Worm (Caenorhabditis elegans) whole organism, young adult: ENCODE results near the gene usp-46.

Experiments
- B0019.2 ChIP-seq: fragments of 200-800 bp; sonication (Bioruptor generic); conservative IDR thresholded peaks from 2 replicates; pipeline ENCODE4 v1.3.6; 2022; ENCODE audit warnings: missing genetic modification reagents, missing genetic modification characterization, missing compliant biosample characterization
- B0035.1 ChIP-seq: sonication (generic microtip); optimal IDR thresholded peaks from 2 replicates; lab custom pipeline; 2016; ENCODE audit warnings: missing genetic modification characterization, mild to moderate bottlenecking, missing compliant biosample characterization, missing genotype, missing genetic modification reagents
- B0336.3 ChIP-seq: fragments of 200-800 bp; sonication (Bioruptor generic); IDR thresholded peaks from 2 replicates; pipeline ENCODE4 v1.3.6; 2022; ENCODE audit warnings: missing genetic modification characterization, missing compliant biosample characterization
- C06A6.2 ChIP-seq: fragments of 200-800 bp; sonication (Bioruptor generic); conservative IDR thresholded peaks from 2 replicates; pipeline ENCODE4 v1.3.6; 2022; ENCODE audit warnings: missing genetic modification characterization, missing compliant biosample characterization
- F22D6.2 ChIP-seq: sonication (generic microtip); optimal IDR thresholded peaks from 2 replicates; lab custom pipeline; 2016; ENCODE audit warnings: mild to moderate bottlenecking, missing genetic modification characterization, missing compliant biosample characterization
- F39B2.1 ChIP-seq: fragments of 200-800 bp; sonication (Bioruptor generic); IDR thresholded peaks from 2 replicates; pipeline ENCODE4 v1.3.6; 2022; ENCODE audit warnings: missing genetic modification reagents, missing genetic modification characterization, missing compliant biosample characterization
- F55B11.4 ChIP-seq: sonication (generic microtip); optimal IDR thresholded peaks from 2 replicates; lab custom pipeline; 2016; ENCODE audit warnings: missing compliant biosample characterization, missing genetic modification characterization, borderline replicate concordance; ENCODE audit not compliant: insufficient read depth
- F57A8.1 ChIP-seq: fragments of 200-800 bp; sonication (Bioruptor generic); optimal IDR thresholded peaks from 2 replicates; lab custom pipeline; 2018; ENCODE audit warnings: mild to moderate bottlenecking, missing genetic modification characterization, moderate library complexity, missing compliant biosample characterization
- K12H6.12 ChIP-seq: fragments of 200-800 bp; sonication (Bioruptor generic); optimal IDR thresholded peaks from 2 replicates; lab custom pipeline; 2018; ENCODE audit warnings: mild to moderate bottlenecking, missing genetic modification characterization, missing compliant biosample characterization
- Y56A3A.18 ChIP-seq: fragments of 200-800 bp; sonication (Bioruptor generic); IDR thresholded peaks from 2 replicates; pipeline ENCODE4 v1.3.6; 2022; ENCODE audit warnings: missing genetic modification reagents, missing genetic modification characterization, missing compliant biosample characterization
- akir-1 ChIP-seq: fragments of 200-800 bp; sonication (Bioruptor generic); optimal IDR thresholded peaks from 2 replicates; lab custom pipeline; 2018; ENCODE audit warnings: mild to moderate bottlenecking, missing genetic modification characterization, moderate library complexity, missing compliant biosample characterization
- aptf-2 ChIP-seq: fragments of 200-800 bp; sonication (Bioruptor generic); conservative IDR thresholded peaks from 2 replicates; pipeline ENCODE4 v1.3.6; 2022; ENCODE audit warnings: missing genetic modification reagents, missing genetic modification characterization, missing compliant biosample characterization
- bed-1 ChIP-seq: fragments of 200-800 bp; sonication (Bioruptor generic); IDR thresholded peaks from 2 replicates; pipeline ENCODE4 v1.3.6; 2022; ENCODE audit warnings: missing genetic modification reagents, missing genetic modification characterization, missing compliant biosample characterization
- ccch-3 ChIP-seq: fragments of 200-800 bp; sonication (Bioruptor generic); optimal IDR thresholded peaks from 2 replicates; lab custom pipeline; 2018; ENCODE audit warnings: mild to moderate bottlenecking, missing genetic modification characterization, missing compliant biosample characterization
- cebp-1 ChIP-seq, 2 experiments: fragments of 200-800 bp in 1 of 2; sonication (Bioruptor generic) in 1 of 2; sonication (generic microtip) in 1 of 2; IDR thresholded peaks in 1 of 2; optimal IDR thresholded peaks in 1 of 2; 2 replicates each; pipeline versions ENCODE4 v1.3.6 to Lab custom; 2017 to 2022; ENCODE audit warnings: missing compliant biosample characterization in 2 of 2, missing genetic modification characterization in 2 of 2, mild to moderate bottlenecking in 1 of 2, missing genetic modification reagents in 1 of 2, moderate library complexity in 1 of 2
- ceh-79 ChIP-seq: sonication (generic microtip); optimal IDR thresholded peaks from 2 replicates; lab custom pipeline; 2017; ENCODE audit warnings: mild to moderate bottlenecking, missing genetic modification characterization, missing compliant biosample characterization
- dpff-1 ChIP-seq: sonication (generic microtip); optimal IDR thresholded peaks from 2 replicates; lab custom pipeline; 2017; ENCODE audit warnings: mild to moderate bottlenecking, missing genetic modification characterization, missing compliant biosample characterization
- egl-18 ChIP-seq: fragments of 200-800 bp; sonication (Bioruptor generic); IDR thresholded peaks from 2 replicates; pipeline ENCODE4 v1.3.6; 2022; ENCODE audit warnings: missing genetic modification reagents, missing genetic modification characterization, missing compliant biosample characterization
- egl-44 ChIP-seq: fragments of 200-800 bp; sonication (Bioruptor generic); IDR thresholded peaks from 2 replicates; pipeline ENCODE4 v1.3.6; 2022; ENCODE audit warnings: missing genetic modification reagents, missing genetic modification characterization, missing compliant biosample characterization
- fkh-3 ChIP-seq: sonication (generic microtip); optimal IDR thresholded peaks from 2 replicates; lab custom pipeline; 2016; ENCODE audit warnings: mild to moderate bottlenecking, missing genetic modification characterization, missing compliant biosample characterization
- gei-17 ChIP-seq: fragments of 200-800 bp; sonication (Bioruptor generic); optimal IDR thresholded peaks from 2 replicates; lab custom pipeline; 2018; ENCODE audit warnings: mild to moderate bottlenecking, missing genetic modification characterization, missing compliant biosample characterization
- hmg-1.2 ChIP-seq: fragments of 200-800 bp; sonication (Bioruptor generic); IDR thresholded peaks from 2 replicates; pipeline ENCODE4 v1.3.6; 2022; ENCODE audit warnings: missing genetic modification reagents, missing genetic modification characterization, missing compliant biosample characterization
- hmg-20 ChIP-seq: fragments of 200-800 bp; sonication (Bioruptor generic); IDR thresholded peaks from 2 replicates; pipeline ENCODE4 v1.3.6; 2022; ENCODE audit warnings: missing genetic modification reagents, missing genetic modification characterization, missing compliant biosample characterization
- let-526 ChIP-seq: fragments of 200-800 bp; sonication (Bioruptor generic); IDR thresholded peaks from 2 replicates; pipeline ENCODE4 v1.3.6; 2022; ENCODE audit warnings: missing genetic modification reagents, missing genetic modification characterization, missing compliant biosample characterization
- lin-26 ChIP-seq: fragments of 200-800 bp; sonication (Bioruptor generic); IDR thresholded peaks from 2 replicates; pipeline ENCODE4 v1.3.6; 2022; ENCODE audit warnings: missing genetic modification reagents, missing genetic modification characterization, missing compliant biosample characterization
- lin-35 ChIP-seq, 3 experiments: fragments of 150-350 bp in 2 of 3; sonication (generic microtip) in 1 of 3; optimal IDR thresholded peaks; 2 replicates each; lab custom pipeline; 2014 to 2018; ENCODE audit warnings: missing biosample characterization in 3 of 3, missing genetic modification characterization in 3 of 3, missing genetic modification reagents in 3 of 3
- lin-40 ChIP-seq: sonication (generic microtip); optimal IDR thresholded peaks from 2 replicates; lab custom pipeline; 2016; ENCODE audit warnings: missing genetic modification characterization, mild to moderate bottlenecking, missing compliant biosample characterization, missing genotype, missing genetic modification reagents
- lin-54 ChIP-seq: fragments of 200-800 bp; sonication (Bioruptor generic); optimal IDR thresholded peaks from 2 replicates; lab custom pipeline; 2018; ENCODE audit warnings: mild to moderate bottlenecking, missing genetic modification characterization, missing compliant biosample characterization
- madf-10 ChIP-seq: sonication (generic microtip); optimal IDR thresholded peaks from 2 replicates; lab custom pipeline; 2016; ENCODE audit warnings: mild to moderate bottlenecking, missing genetic modification characterization, missing compliant biosample characterization
- madf-3 ChIP-seq: fragments of 200-800 bp; sonication (Bioruptor generic); IDR thresholded peaks from 2 replicates; pipeline ENCODE4 v1.3.6; 2022; ENCODE audit warnings: missing genetic modification reagents, missing genetic modification characterization, missing compliant biosample characterization
- madf-6 ChIP-seq: fragments of 200-800 bp; sonication (Bioruptor generic); IDR thresholded peaks from 2 replicates; pipeline ENCODE4 v1.3.6; 2022; ENCODE audit warnings: missing genetic modification reagents, missing genetic modification characterization, missing compliant biosample characterization
- madf-8 ChIP-seq: fragments of 200-800 bp; sonication (Bioruptor generic); conservative IDR thresholded peaks from 2 replicates; pipeline ENCODE4 v1.3.6; 2022; ENCODE audit warnings: missing genetic modification reagents, missing genetic modification characterization, missing compliant biosample characterization
- nfyb-1 ChIP-seq: fragments of 200-800 bp; sonication (Bioruptor generic); IDR thresholded peaks from 2 replicates; pipeline ENCODE4 v1.3.6; 2022; ENCODE audit warnings: missing genetic modification reagents, missing genetic modification characterization, missing compliant biosample characterization
- nhr-120 ChIP-seq: fragments of 200-800 bp; sonication (Bioruptor generic); IDR thresholded peaks from 2 replicates; pipeline ENCODE4 v1.3.6; 2022; ENCODE audit warnings: missing genetic modification characterization, missing compliant biosample characterization
- nhr-179 ChIP-seq: sonication (generic microtip); optimal IDR thresholded peaks from 2 replicates; lab custom pipeline; 2016; ENCODE audit warnings: mild to moderate bottlenecking, missing genetic modification characterization, missing compliant biosample characterization
- pbrm-1 ChIP-seq: fragments of 200-800 bp; sonication (Bioruptor generic); IDR thresholded peaks from 2 replicates; pipeline ENCODE4 v1.3.6; 2022; ENCODE audit warnings: missing genetic modification reagents, missing genetic modification characterization, missing compliant biosample characterization
- repo-1 ChIP-seq: sonication (generic microtip); optimal IDR thresholded peaks from 2 replicates; lab custom pipeline; 2017; ENCODE audit warnings: mild to moderate bottlenecking, missing genetic modification characterization, missing compliant biosample characterization
- rpc-1 ChIP-seq, 2 experiments: fragments of 150-350 bp in 1 of 2; sonication (generic microtip) in 1 of 2; optimal IDR thresholded peaks; 2 replicates each; lab custom pipeline; 2014 to 2018; ENCODE audit warnings: missing biosample characterization in 1 of 2, missing genetic modification characterization in 1 of 2, missing genetic modification reagents in 1 of 2, missing genotype in 1 of 2
- sea-2 ChIP-seq: fragments of 200-800 bp; sonication (Bioruptor generic); IDR thresholded peaks from 2 replicates; pipeline ENCODE4 v1.3.6; 2022; ENCODE audit warnings: missing genetic modification characterization, missing compliant biosample characterization
- snpc-1.1 ChIP-seq: sonication (generic microtip); optimal IDR thresholded peaks from 2 replicates; lab custom pipeline; 2017; ENCODE audit warnings: missing genetic modification characterization, mild to moderate bottlenecking, missing compliant biosample characterization, antibody characterized with exemption, moderate library complexity, missing genotype, missing genetic modification reagents; ENCODE audit not compliant: insufficient read depth
- snpc-1.3 ChIP-seq: sonication (generic microtip); optimal IDR thresholded peaks from 2 replicates; lab custom pipeline; 2017; ENCODE audit warnings: missing genetic modification characterization, mild to moderate bottlenecking, missing compliant biosample characterization, antibody characterized with exemption, moderate library complexity, missing genotype, missing genetic modification reagents; ENCODE audit not compliant: insufficient read depth
- snpc-3.4 ChIP-seq: sonication (generic microtip); optimal IDR thresholded peaks from 2 replicates; lab custom pipeline; 2017; ENCODE audit warnings: missing genetic modification characterization, mild to moderate bottlenecking, missing compliant biosample characterization, antibody characterized with exemption, moderate library complexity, missing genotype, missing genetic modification reagents
- sptf-2 ChIP-seq: fragments of 200-800 bp; sonication (Bioruptor generic); optimal IDR thresholded peaks from 2 replicates; lab custom pipeline; 2018; ENCODE audit warnings: mild to moderate bottlenecking, missing genetic modification characterization, missing compliant biosample characterization
- tbx-9 ChIP-seq: sonication (generic microtip); optimal IDR thresholded peaks from 2 replicates; lab custom pipeline; 2016; ENCODE audit warnings: borderline replicate concordance, missing genetic modification characterization, inconsistent platforms, missing compliant biosample characterization
- xnd-1 ChIP-seq: sonication (generic microtip); optimal IDR thresholded peaks from 2 replicates; lab custom pipeline; 2016; ENCODE audit warnings: missing genotype, missing genetic modification reagents, missing genetic modification characterization, missing compliant biosample characterization
- ztf-18 ChIP-seq: sonication (generic microtip); optimal IDR thresholded peaks from 2 replicates; lab custom pipeline; 2016; ENCODE audit warnings: missing genotype, mild to moderate bottlenecking, missing genetic modification characterization, missing compliant biosample characterization

The usp-46 gene

DNA sequence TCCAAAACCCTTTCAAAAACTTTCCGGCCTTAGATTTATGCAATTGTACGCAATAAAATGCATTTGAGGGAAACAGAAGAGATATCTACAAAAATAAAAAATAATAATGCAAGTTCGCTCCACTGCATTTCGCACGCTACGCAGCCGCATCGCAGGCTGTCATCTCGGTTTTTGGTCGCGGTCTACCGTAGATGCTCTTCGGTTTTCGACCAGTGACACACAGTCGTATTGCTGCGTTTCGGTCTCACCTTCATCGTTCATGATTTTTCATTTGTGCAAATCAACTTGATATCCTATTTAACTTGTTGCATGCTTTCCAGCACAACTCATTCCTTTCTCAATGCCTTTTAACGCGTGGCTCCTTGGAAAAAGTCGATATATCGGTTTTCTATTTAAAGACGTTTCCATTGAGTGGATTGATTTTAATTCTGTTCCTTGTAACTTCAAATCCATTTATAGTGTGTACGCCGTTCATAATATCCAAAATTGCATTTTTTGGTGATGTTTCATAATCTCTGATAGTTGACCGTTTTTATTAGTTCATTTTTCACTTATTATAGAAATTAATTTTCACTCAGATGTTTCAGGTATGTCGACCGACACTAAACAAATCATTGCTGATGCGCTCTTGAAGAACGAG, 4.4 kb downstream of the usp-46 start, which contains the start of gene vha-1 (continued):
- no peak for TF ChIP-seq nhr-179 (tag; lab: Kevin White, UChicago)
- 0 out of 2 replicates have a peak, but pooled peaks have one; percentile 54 for TF ChIP-seq B0336.3
- TF ChIP-seq madf-3: peak; percentile 100
- TF ChIP-seq F39B2.1 (GFP tag; lab: Robert Waterston, UW): no peak
- TF ChIP-seq nhr-120: no peak
- no peak for TF ChIP-seq gei-17 (GFP tag; lab: Kevin White, UChicago)
- no peak for TF ChIP-seq snpc-1.1 (tag; lab: Kevin White, UChicago)
- no peak for TF ChIP-seq akir-1
- no peak for TF ChIP-seq egl-44 (GFP tag; lab: Robert Waterston, UW)
- peak; percentile 75 for TF ChIP-seq lin-26 (GFP tag; lab: Robert Waterston, UW)
- peak; percentile 70 for TF ChIP-seq lin-54 (GFP tag; lab: Kevin White, UChicago)
- peak; percentile 63 for TF ChIP-seq pbrm-1 (GFP tag; lab: Robert Waterston, UW)
- TF ChIP-seq B0035.1 (tag; lab: Kevin White, UChicago): no peak
- TF ChIP-seq sea-2 (GFP tag; lab: Robert Waterston, UW): no peak
- TF ChIP-seq let-526: no peak
- no peak for TF ChIP-seq aptf-2 (GFP tag; lab: Robert Waterston, UW)
- TF ChIP-seq ceh-79: no peak
- TF ChIP-seq ztf-18 (tag; lab: Kevin White, UChicago): peak; percentile 51
- no peak for TF ChIP-seq fkh-3
- no peak for TF ChIP-seq F57A8.1 (GFP tag; lab: Kevin White, UChicago)
- no peak for TF ChIP-seq bed-1 (GFP tag; lab: Robert Waterston, UW)
- no peak for TF ChIP-seq F22D6.2
- no peak for TF ChIP-seq xnd-1 (tag; lab: Kevin White, UChicago)
- TF ChIP-seq lin-40 (tag; lab: Kevin White, UChicago): peak; percentile 76
- peak; percentile 38; the same call in 1 of the 2 replicates for TF ChIP-seq madf-6 (GFP tag; lab: Robert Waterston, UW)
- TF ChIP-seq B0019.2: no peak
- no peak for TF ChIP-seq ccch-3 (GFP tag; lab: Kevin White, UChicago)
- no peak for TF ChIP-seq sptf-2 (GFP tag; lab: Kevin White, UChicago)
- TF ChIP-seq cebp-1 (GFP tag; IDR thresholded peaks at IDR 0.05; lab: Robert Waterston, UW): 0 out of 2 replicates have a peak, but pooled peaks have one; percentile 38
- peak; percentile 74 for TF ChIP-seq cebp-1 (tag; optimal IDR thresholded peaks at IDR 0.05; lab: Kevin White, UChicago)
- no peak for TF ChIP-seq egl-18 (GFP tag; lab: Robert Waterston, UW)
- peak; percentile 64 for TF ChIP-seq K12H6.12 (tag; lab: Kevin White, UChicago)
- TF ChIP-seq madf-8 (GFP tag; lab: Robert Waterston, UW): no peak
- TF ChIP-seq hmg-20 (GFP tag; lab: Robert Waterston, UW): no peak
- no peak for TF ChIP-seq dpff-1 (tag; lab: Kevin White, UChicago)
- peak; percentile 52 for TF ChIP-seq madf-10 (tag; lab: Kevin White, UChicago)
- no peak for TF ChIP-seq repo-1 (tag; lab: Kevin White, UChicago)
- peak in 1 of 3 experiments; percentile 55 for TF ChIP-seq lin-35 (GFP tag; optimal IDR thresholded peaks at IDR 0.05; lab: Kevin White, UChicago)
- TF ChIP-seq snpc-1.3 (tag; lab: Kevin White, UChicago): peak; percentile 0
- TF ChIP-seq F55B11.4 (tag; lab: Kevin White, UChicago): no peak
- no peak for TF ChIP-seq rpc-1 (optimal IDR thresholded peaks at IDR 0.05; lab: Kevin White, UChicago)
- TF ChIP-seq rpc-1 (tag; optimal IDR thresholded peaks at IDR 0.05; lab: Kevin White, UChicago): no peak
- no peak for TF ChIP-seq snpc-3.4 (tag; lab: Kevin White, UChicago)
- TF ChIP-seq hmg-1.2 (GFP tag; lab: Robert Waterston, UW): peak; percentile 41; the same call in 1 of the 2 replicates
- no peak for TF ChIP-seq tbx-9 (tag; lab: Kevin White, UChicago)
- no peak; the same call in 1 of the 2 replicates for TF ChIP-seq C06A6.2
- no peak for TF ChIP-seq Y56A3A.18 (GFP tag; lab: Robert Waterston, UW)
- peak; percentile 67; the same call in 1 of the 2 replicates for TF ChIP-seq nfyb-1 (GFP tag; lab: Robert Waterston, UW)
